Fruit fly (Drosophila melanogaster): ENCODE measurements around the gene CG33169.

The CG33169 gene

DNA sequence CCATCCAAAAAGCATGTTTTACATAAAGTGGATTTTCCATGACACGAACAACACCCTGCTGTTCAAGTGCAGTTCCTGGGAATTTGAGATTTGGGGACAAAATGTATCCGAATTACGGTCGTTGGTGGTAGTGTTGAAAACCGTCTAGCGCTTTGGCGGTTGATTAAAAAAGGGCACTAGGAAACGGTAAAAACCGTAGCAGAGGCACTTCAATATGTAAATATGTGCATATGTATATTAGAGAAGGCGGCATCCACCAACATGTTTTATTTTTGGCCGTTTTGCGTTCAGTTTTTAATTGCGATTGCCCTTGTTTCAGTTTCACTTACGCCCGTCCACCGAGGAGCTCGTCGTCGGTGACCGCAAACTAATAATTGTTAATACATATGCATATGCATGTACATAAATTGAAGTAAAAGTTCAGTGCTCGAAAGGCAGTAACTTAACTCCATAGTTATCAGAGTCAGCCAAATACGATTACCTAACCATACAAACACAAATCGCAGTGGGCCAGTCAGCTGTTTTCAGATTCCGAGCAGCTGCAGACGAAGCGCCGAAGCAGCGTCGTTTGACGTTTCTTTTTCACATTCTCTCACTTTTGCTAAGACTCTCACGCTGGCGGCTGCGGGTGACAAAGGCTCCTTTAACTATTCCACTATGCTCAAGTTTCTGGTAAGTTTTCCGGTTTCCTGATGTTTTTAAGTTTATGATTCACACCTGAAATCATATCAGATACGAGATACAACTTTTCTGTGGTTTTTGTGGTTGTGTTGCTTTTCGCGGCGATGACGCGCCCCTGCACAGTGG, 793 bp downstream of the CG33169 start, which contains the start of gene CG33170 (continued):
- TF ChIP-seq CG5245 (GFP tag; optimal IDR thresholded peaks at IDR 0.05), result no peak
- no peak for TF ChIP-seq CG8089 (GFP tag; optimal IDR thresholded peaks at IDR 0.05)
- TF ChIP-seq nmo (GFP tag; optimal IDR thresholded peaks at IDR 0.05), result no peak
- no peak for TF ChIP-seq CG12071 (GFP tag; optimal IDR thresholded peaks at IDR 0.05)
- TF ChIP-seq gfzf (GFP tag; optimal IDR thresholded peaks at IDR 0.05), result no peak
- no peak for TF ChIP-seq zen2 (GFP tag; IDR thresholded peaks at IDR 0.05; ENCODE audit: partially characterized antibody)
- TF ChIP-seq zen (tag; optimal IDR thresholded peaks at IDR 0.05), result no peak
- no peak for TF ChIP-seq CG6175 (GFP tag; IDR thresholded peaks at IDR 0.05)
- TF ChIP-seq Dp (GFP tag; optimal IDR thresholded peaks at IDR 0.05), result no peak
- peak; percentile 47 for TF ChIP-seq CG10267 (tag; optimal IDR thresholded peaks at IDR 0.05)
- TF ChIP-seq CG4820 (GFP tag; optimal IDR thresholded peaks at IDR 0.05), result no peak
- TF ChIP-seq jumu (GFP tag; optimal IDR thresholded peaks at IDR 0.05), result no peak
- no peak for TF ChIP-seq CG1529 (GFP tag; optimal IDR thresholded peaks at IDR 0.05)
- no peak for TF ChIP-seq CG13624 (GFP tag; optimal IDR thresholded peaks at IDR 0.05)
- no peak for TF ChIP-seq Neu2 (GFP tag; optimal IDR thresholded peaks at IDR 0.05; ENCODE audit: borderline replicate concordance)
- TF ChIP-seq pros (GFP tag; optimal IDR thresholded peaks at IDR 0.05), result peak; percentile 31
- peak; percentile 46; the same call in 1 of the 2 replicates for TF ChIP-seq Adf1 (GFP tag; IDR thresholded peaks at IDR 0.05)
- TF ChIP-seq Max (GFP tag; optimal IDR thresholded peaks at IDR 0.05), result no peak
- no peak for TF ChIP-seq Nf-YA (GFP tag; IDR thresholded peaks at IDR 0.05)
- TF ChIP-seq fd64A (GFP tag; optimal IDR thresholded peaks at IDR 0.05), result no peak
- no peak for TF ChIP-seq Doc3 (GFP tag; IDR thresholded peaks at IDR 0.05; ENCODE audit: partially characterized antibody)
- TF ChIP-seq gcm2 (GFP tag; optimal IDR thresholded peaks at IDR 0.05), result no peak
- no peak for TF ChIP-seq ewg (GFP tag; optimal IDR thresholded peaks at IDR 0.05)
- TF ChIP-seq Lhr (GFP tag; optimal IDR thresholded peaks at IDR 0.05), result no peak
- TF ChIP-seq Vsx1 (GFP tag; optimal IDR thresholded peaks at IDR 0.05), result no peak
- TF ChIP-seq stc (GFP tag; IDR thresholded peaks at IDR 0.05), result no peak
- TF ChIP-seq CG14014 (GFP tag; IDR thresholded peaks at IDR 0.05), result no peak
- TF ChIP-seq lola (GFP tag; optimal IDR thresholded peaks at IDR 0.05), result no peak
- 0 out of 2 replicates have a peak, but pooled peaks have one; percentile 10 for TF ChIP-seq unc-4 (GFP tag; IDR thresholded peaks at IDR 0.05; ENCODE audit: partially characterized antibody)
- TF ChIP-seq NFAT (GFP tag; IDR thresholded peaks at IDR 0.05), result no peak
- peak; percentile 41; the same call in 1 of the 2 replicates for TF ChIP-seq seq (GFP tag; IDR thresholded peaks at IDR 0.05)
- no peak for TF ChIP-seq chm (GFP tag; IDR thresholded peaks at IDR 0.05)
- no peak for TF ChIP-seq CG12942 (GFP tag; optimal IDR thresholded peaks at IDR 0.05)
- no peak for TF ChIP-seq fu2 (GFP tag; optimal IDR thresholded peaks at IDR 0.05)
- TF ChIP-seq CG6765 (GFP tag; optimal IDR thresholded peaks at IDR 0.05), result peak; percentile 12
- TF ChIP-seq vvl (GFP tag; IDR thresholded peaks at IDR 0.05), result no peak; the same call in 1 of the 2 replicates
- no peak for TF ChIP-seq dan (GFP tag; IDR thresholded peaks at IDR 0.05)
- no peak for TF ChIP-seq CG10274 (GFP tag; optimal IDR thresholded peaks at IDR 0.05)
- TF ChIP-seq gce (GFP tag; IDR thresholded peaks at IDR 0.05), result no peak
- no peak for TF ChIP-seq E2f1 (GFP tag; IDR thresholded peaks at IDR 0.05)
- TF ChIP-seq bbx (GFP tag; IDR thresholded peaks at IDR 0.05; ENCODE audit: partially characterized antibody), result no peak; the same call in 1 of the 2 replicates
- TF ChIP-seq CG8359 (GFP tag; optimal IDR thresholded peaks at IDR 0.05; ENCODE audit: borderline replicate concordance), result no peak
- TF ChIP-seq Fer3 (tag; optimal IDR thresholded peaks at IDR 0.05), result no peak
- no peak for TF ChIP-seq Meics (GFP tag; optimal IDR thresholded peaks at IDR 0.05)
- TF ChIP-seq ken (GFP tag; IDR thresholded peaks at IDR 0.05), result no peak
- no peak for TF ChIP-seq CG11504 (tag; optimal IDR thresholded peaks at IDR 0.05)
- no peak for TF ChIP-seq Hr39 (optimal IDR thresholded peaks at IDR 0.05)
- TF ChIP-seq CG12391 (tag; optimal IDR thresholded peaks at IDR 0.05), result no peak
- TF ChIP-seq Nf-YB (GFP tag; optimal IDR thresholded peaks at IDR 0.05), result no peak
